Fruit fly (Drosophila melanogaster) whole organism, embryonic: ENCODE measurements around the gene geko.

Experiments used
- Bgb ChIP-seq: fragments of 200-800 bp; sonication (Bioruptor generic); IDR thresholded peaks from 2 replicates; pipeline ENCODE4 v1.3.6; 2022; ENCODE audit warnings: missing biosample characterization, missing genetic modification characterization; ENCODE audit not compliant: partially characterized antibody
- CG10979 ChIP-seq: fragments of 200-800 bp; sonication (Bioruptor generic); optimal IDR thresholded peaks from 2 replicates; lab custom pipeline; 2018; ENCODE audit warnings: missing biosample characterization, mild to moderate bottlenecking, missing genetic modification characterization, moderate library complexity
- CG12219 ChIP-seq: fragments of 200-800 bp; sonication (Bioruptor generic); optimal IDR thresholded peaks from 3 replicates; lab custom pipeline; 2018; ENCODE audit warnings: missing biosample characterization, mild to moderate bottlenecking, missing genetic modification characterization
- CG14710 ChIP-seq: fragments of 200-800 bp; sonication (Bioruptor generic); optimal IDR thresholded peaks from 3 replicates; lab custom pipeline; 2019; ENCODE audit warnings: missing biosample characterization, mild to moderate bottlenecking, missing genetic modification characterization, moderate library complexity
- CG15073 ChIP-seq: fragments of 200-800 bp; sonication (Bioruptor generic); optimal IDR thresholded peaks from 2 replicates; lab custom pipeline; 2016; ENCODE audit warnings: missing biosample characterization, missing genetic modification characterization
- CG15696 ChIP-seq: fragments of 200-800 bp; sonication (Bioruptor generic); optimal IDR thresholded peaks from 2 replicates; lab custom pipeline; 2019; ENCODE audit warnings: missing biosample characterization, mild to moderate bottlenecking, missing genetic modification characterization, moderate library complexity
- CG1603 ChIP-seq: fragments of 200-800 bp; sonication (Bioruptor generic); optimal IDR thresholded peaks from 2 replicates; lab custom pipeline; 2019; ENCODE audit warnings: missing biosample characterization, mild to moderate bottlenecking, missing genetic modification characterization, moderate library complexity
- CG17802 ChIP-seq: fragments of 200-800 bp; sonication (Bioruptor generic); optimal IDR thresholded peaks from 2 replicates; lab custom pipeline; 2018; ENCODE audit warnings: missing biosample characterization, mild to moderate bottlenecking, missing genetic modification characterization, moderate library complexity
- CG2712 ChIP-seq: fragments of 200-800 bp; optimal IDR thresholded peaks from 3 replicates; lab custom pipeline; 2019; ENCODE audit warnings: missing biosample characterization, mild to moderate bottlenecking, missing genetic modification characterization, moderate library complexity
- CG30403 ChIP-seq: fragments of 200-800 bp; sonication (Bioruptor generic); optimal IDR thresholded peaks from 3 replicates; lab custom pipeline; 2016; ENCODE audit warnings: missing biosample characterization, missing genetic modification characterization
- CG32767 ChIP-seq: fragments of 200-800 bp; sonication (Bioruptor generic); IDR thresholded peaks from 2 replicates; pipeline ENCODE4 v1.3.6; 2022; ENCODE audit warnings: missing biosample characterization, missing genetic modification characterization
- CG3726 ChIP-seq: fragments of 200-800 bp; sonication (Bioruptor generic); IDR thresholded peaks from 3 replicates; pipeline ENCODE4, ENCODE4 v1.3.6; 2022; ENCODE audit warnings: missing biosample characterization, missing genetic modification characterization
- CG4424 ChIP-seq: fragments of 200-800 bp; sonication (Bioruptor generic); optimal IDR thresholded peaks from 3 replicates; lab custom pipeline; 2016; ENCODE audit warnings: missing biosample characterization, missing genetic modification characterization
- CG6689 ChIP-seq: fragments of 200-800 bp; sonication (Bioruptor generic); IDR thresholded peaks from 2 replicates; pipeline ENCODE4 v1.3.6; 2022; ENCODE audit warnings: missing biosample characterization, missing genetic modification characterization
- Ets65A ChIP-seq: fragments of 200-800 bp; sonication (Bioruptor generic); peaks from one replicate; lab custom pipeline; 2016; ENCODE audit warnings: missing biosample characterization, missing genetic modification characterization
- Gsc ChIP-seq: fragments of 200-800 bp; sonication (Bioruptor generic); IDR thresholded peaks from 2 replicates; pipeline ENCODE4 v1.3.6; 2022; ENCODE audit warnings: missing biosample characterization, missing genetic modification characterization
- H15 ChIP-seq: fragments of 200-800 bp; sonication (Bioruptor generic); IDR thresholded peaks from 3 replicates; pipeline ENCODE4 v1.3.6; 2022; ENCODE audit warnings: missing biosample characterization, missing genetic modification characterization
- Hey ChIP-seq: fragments of 200-800 bp; sonication (Bioruptor generic); optimal IDR thresholded peaks from 3 replicates; lab custom pipeline; 2018; ENCODE audit warnings: missing biosample characterization, mild to moderate bottlenecking, missing genetic modification characterization
- MTF-1 ChIP-seq: fragments of 200-800 bp; sonication (Bioruptor generic); optimal IDR thresholded peaks from 2 replicates; lab custom pipeline; 2018; ENCODE audit warnings: missing biosample characterization, mild to moderate bottlenecking, missing genetic modification characterization, borderline replicate concordance
- Neu2 ChIP-seq: fragments of 200-800 bp; sonication (Bioruptor generic); optimal IDR thresholded peaks from 3 replicates; lab custom pipeline; 2016; ENCODE audit warnings: missing biosample characterization, missing genetic modification characterization, borderline replicate concordance
- Rfx ChIP-seq: fragments of 200-800 bp; sonication (Bioruptor generic); IDR thresholded peaks from 2 replicates; pipeline ENCODE4 v1.3.6; 2022; ENCODE audit warnings: missing biosample characterization, missing genetic modification characterization
- Side ChIP-seq: fragments of 200-800 bp; sonication (Bioruptor generic); optimal IDR thresholded peaks from 2 replicates; lab custom pipeline; 2016; ENCODE audit warnings: missing biosample characterization, missing genetic modification characterization
- Sry-δ ChIP-seq: fragments of 200-800 bp; sonication (Bioruptor generic); optimal IDR thresholded peaks from 2 replicates; lab custom pipeline; 2016; ENCODE audit warnings: missing biosample characterization, missing genetic modification characterization
- Tbp ChIP-seq: fragments of >200 bp; optimal IDR thresholded peaks from 2 replicates; lab custom pipeline; 2018; ENCODE audit warnings: missing biosample characterization, missing genetic modification characterization
- Trl ChIP-seq, 3 experiments: fragments of >200 bp in 2 of 3; fragments of 200-800 bp in 1 of 3; sonication (Bioruptor generic) in 1 of 3; optimal IDR thresholded peaks; 2 replicates in 1 of 3; 3 replicates in 2 of 3; lab custom pipeline; 2016 to 2017; ENCODE audit warnings: missing biosample characterization in 1 of 3, missing genetic modification characterization in 1 of 3
- Xrp1 ChIP-seq: fragments of 200-800 bp; sonication (Bioruptor generic); IDR thresholded peaks from 2 replicates; pipeline ENCODE4 v1.3.6; 2022; ENCODE audit warnings: missing biosample characterization, missing genetic modification characterization
- al ChIP-seq: fragments of 200-800 bp; sonication (Bioruptor generic); IDR thresholded peaks from 2 replicates; pipeline ENCODE4 v1.3.6; 2022; ENCODE audit warnings: missing biosample characterization, missing genetic modification characterization
- amos ChIP-seq: fragments of 200-800 bp; sonication (Bioruptor generic); IDR thresholded peaks from 2 replicates; pipeline ENCODE4 v1.3.6; 2022; ENCODE audit warnings: missing biosample characterization, missing genetic modification characterization; ENCODE audit not compliant: partially characterized antibody
- bbx ChIP-seq: fragments of 200-800 bp; sonication (Bioruptor generic); IDR thresholded peaks from 2 replicates; pipeline ENCODE4 v1.3.6; 2022; ENCODE audit warnings: missing biosample characterization, missing genetic modification characterization; ENCODE audit not compliant: partially characterized antibody
- cg ChIP-seq: fragments of 200-800 bp; sonication (Bioruptor generic); optimal IDR thresholded peaks from 3 replicates; lab custom pipeline; 2019; ENCODE audit warnings: missing biosample characterization, mild to moderate bottlenecking, missing genetic modification characterization, moderate library complexity
- dan ChIP-seq: fragments of 200-800 bp; sonication (Bioruptor generic); IDR thresholded peaks from 2 replicates; pipeline ENCODE4 v1.3.6; 2022; ENCODE audit warnings: missing biosample characterization, missing genetic modification characterization
- danr ChIP-seq: fragments of 200-800 bp; sonication (Bioruptor generic); IDR thresholded peaks from 2 replicates; pipeline ENCODE4 v1.3.6; 2022; ENCODE audit warnings: missing biosample characterization, missing genetic modification characterization
- disco-r ChIP-seq: fragments of 200-800 bp; sonication (Bioruptor generic); optimal IDR thresholded peaks from 2 replicates; lab custom pipeline; 2016; ENCODE audit warnings: missing biosample characterization, missing genetic modification characterization
- fru ChIP-seq: fragments of >200 bp; optimal IDR thresholded peaks from 2 replicates; lab custom pipeline; 2017
- gem ChIP-seq: fragments of 200-800 bp; sonication (Bioruptor generic); optimal IDR thresholded peaks from 2 replicates; lab custom pipeline; 2019; ENCODE audit warnings: missing biosample characterization, mild to moderate bottlenecking, missing genetic modification characterization, moderate library complexity
- grn ChIP-seq: fragments of 200-800 bp; sonication (Bioruptor generic); optimal IDR thresholded peaks from 3 replicates; lab custom pipeline; 2017; ENCODE audit warnings: missing biosample characterization, missing genetic modification characterization
- hkb ChIP-seq, 2 experiments: fragments of 200-800 bp in 1 of 2; fragments of >200 bp in 1 of 2; sonication (Bioruptor generic) in 1 of 2; IDR thresholded peaks in 1 of 2; optimal IDR thresholded peaks in 1 of 2; 2 replicates each; pipeline versions ENCODE4 v1.3.6 to Lab custom; 2017 to 2022; ENCODE audit warnings: missing biosample characterization in 1 of 2, missing genetic modification characterization in 1 of 2
- ind ChIP-seq: fragments of 200-800 bp; sonication (Bioruptor generic); optimal IDR thresholded peaks from 3 replicates; lab custom pipeline; 2016; ENCODE audit warnings: missing biosample characterization, missing genetic modification characterization
- knrl ChIP-seq: fragments of 200-800 bp; sonication (Bioruptor generic); IDR thresholded peaks from 3 replicates; pipeline ENCODE4 v1.3.6; 2022; ENCODE audit warnings: missing biosample characterization, missing genetic modification characterization; ENCODE audit not compliant: partially characterized antibody
- lola ChIP-seq, 3 experiments: fragments of >200 bp in 2 of 3; fragments of 200-800 bp in 1 of 3; sonication (Bioruptor generic) in 1 of 3; optimal IDR thresholded peaks; 2 replicates each; lab custom pipeline; 2017 to 2019; ENCODE audit warnings: missing biosample characterization in 3 of 3, missing genetic modification characterization in 3 of 3, mild to moderate bottlenecking in 1 of 3, moderate library complexity in 1 of 3
- maf-S ChIP-seq: fragments of 200-800 bp; sonication (Bioruptor generic); optimal IDR thresholded peaks from 2 replicates; lab custom pipeline; 2016; ENCODE audit warnings: missing biosample characterization, missing genetic modification characterization
- oc ChIP-seq: fragments of 200-800 bp; sonication (Bioruptor generic); optimal IDR thresholded peaks from 2 replicates; lab custom pipeline; 2018; ENCODE audit warnings: missing biosample characterization, mild to moderate bottlenecking, missing genetic modification characterization, moderate library complexity
- phol ChIP-seq: fragments of 200-800 bp; sonication (Bioruptor generic); optimal IDR thresholded peaks from 3 replicates; lab custom pipeline; 2018; ENCODE audit warnings: missing biosample characterization, mild to moderate bottlenecking, missing genetic modification characterization, moderate library complexity
- pita ChIP-seq: fragments of 200-800 bp; sonication (Bioruptor generic); optimal IDR thresholded peaks from 2 replicates; lab custom pipeline; 2017; ENCODE audit warnings: missing biosample characterization, mild to moderate bottlenecking, missing genetic modification characterization
- pros ChIP-seq: fragments of 200-800 bp; sonication (Bioruptor generic); optimal IDR thresholded peaks from 3 replicates; lab custom pipeline; 2019; ENCODE audit warnings: missing biosample characterization, mild to moderate bottlenecking, missing genetic modification characterization, moderate library complexity
- row ChIP-seq: fragments of 200-800 bp; sonication (Bioruptor generic); IDR thresholded peaks from 3 replicates; pipeline ENCODE4 v1.3.6; 2022; ENCODE audit warnings: missing biosample characterization, missing genetic modification characterization
- sens ChIP-seq: fragments of 200-800 bp; sonication (Bioruptor generic); peaks from one replicate; lab custom pipeline; 2016; ENCODE audit warnings: missing biosample characterization, missing genetic modification characterization
- sob ChIP-seq: fragments of 200-800 bp; sonication (Bioruptor generic); IDR thresholded peaks from 2 replicates; pipeline ENCODE4 v1.3.6; 2022; ENCODE audit warnings: missing biosample characterization, missing genetic modification characterization
- sr ChIP-seq: fragments of 200-800 bp; sonication (Bioruptor generic); IDR thresholded peaks from 3 replicates; pipeline ENCODE4 v1.3.6; 2022; ENCODE audit warnings: missing biosample characterization, missing genetic modification characterization
- toy ChIP-seq: fragments of 200-800 bp; sonication (Bioruptor generic); IDR thresholded peaks from 2 replicates; pipeline ENCODE4 v1.3.6; 2022; ENCODE audit warnings: missing biosample characterization, missing genetic modification characterization
- trem ChIP-seq: fragments of 200-800 bp; optimal IDR thresholded peaks from 3 replicates; lab custom pipeline; 2019; ENCODE audit warnings: missing biosample characterization, mild to moderate bottlenecking, missing genetic modification characterization, moderate library complexity

The geko gene

DNA sequence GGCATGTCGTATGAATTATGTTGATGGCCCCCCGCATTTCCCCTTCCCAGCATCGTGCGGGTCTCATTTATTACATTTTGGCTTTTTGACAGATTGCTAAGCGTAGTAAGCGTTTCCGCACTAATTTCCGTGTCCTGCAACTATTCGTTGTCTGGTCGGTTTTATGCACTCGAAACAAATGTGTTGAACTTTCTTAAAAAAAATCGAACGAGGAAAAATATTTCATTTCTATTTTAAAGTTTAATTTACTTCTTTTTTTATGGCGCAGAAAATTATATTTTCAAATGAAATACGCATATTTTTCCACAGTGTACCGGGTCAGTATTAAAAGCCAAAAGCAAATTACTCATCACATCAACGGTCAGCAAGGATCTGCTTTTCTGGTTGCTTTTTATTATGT lies 25.6 kb downstream of the geko start:
- no peak for TF ChIP-seq CG12219 (GFP tag; lab: Kevin White, UChicago)
- no peak for TF ChIP-seq hkb (optimal IDR thresholded peaks at IDR 0.05; lab: Kevin White, UChicago)
- no peak for TF ChIP-seq hkb (GFP tag; IDR thresholded peaks at IDR 0.05; lab: Robert Waterston, UW)
- TF ChIP-seq Xrp1 (GFP tag; lab: Robert Waterston, UW): peak; percentile 12; the same call in 1 of the 2 replicates
- no peak for TF ChIP-seq ind (GFP tag; lab: Kevin White, UChicago)
- no peak for TF ChIP-seq CG15073
- no peak for TF ChIP-seq CG17802 (tag; lab: Kevin White, UChicago)
- no peak for TF ChIP-seq H15
- no peak for TF ChIP-seq maf-S (GFP tag; lab: Kevin White, UChicago)
- TF ChIP-seq Rfx (GFP tag; lab: Robert Waterston, UW): no peak
- TF ChIP-seq toy: no peak
- peak; percentile 44 for TF ChIP-seq Ets65A
- no peak for TF ChIP-seq CG30403
- TF ChIP-seq sens (GFP tag; lab: Kevin White, UChicago): peak; percentile 68
- no peak for TF ChIP-seq CG3726
- no peak for TF ChIP-seq grn (GFP tag; lab: Kevin White, UChicago)
- TF ChIP-seq CG4424 (GFP tag; lab: Kevin White, UChicago): no peak
- TF ChIP-seq dan: no peak
- peak; percentile 2 for TF ChIP-seq CG1603 (tag; lab: Kevin White, UChicago)
- no peak for TF ChIP-seq CG10979 (tag; lab: Kevin White, UChicago)
- no peak for TF ChIP-seq disco-r
- TF ChIP-seq Gsc: no peak
- no peak for TF ChIP-seq CG15696 (tag; lab: Kevin White, UChicago)
- TF ChIP-seq al (GFP tag; lab: Robert Waterston, UW): no peak
- no peak for TF ChIP-seq CG32767
- TF ChIP-seq pita (GFP tag; lab: Kevin White, UChicago): no peak
- no peak for TF ChIP-seq lola (GFP tag; optimal IDR thresholded peaks at IDR 0.05; lab: Kevin White, UChicago)
- peak; percentile 26 for TF ChIP-seq gem (tag; lab: Kevin White, UChicago)
- no peak for TF ChIP-seq MTF-1 (GFP tag; lab: Kevin White, UChicago)

DNA sequence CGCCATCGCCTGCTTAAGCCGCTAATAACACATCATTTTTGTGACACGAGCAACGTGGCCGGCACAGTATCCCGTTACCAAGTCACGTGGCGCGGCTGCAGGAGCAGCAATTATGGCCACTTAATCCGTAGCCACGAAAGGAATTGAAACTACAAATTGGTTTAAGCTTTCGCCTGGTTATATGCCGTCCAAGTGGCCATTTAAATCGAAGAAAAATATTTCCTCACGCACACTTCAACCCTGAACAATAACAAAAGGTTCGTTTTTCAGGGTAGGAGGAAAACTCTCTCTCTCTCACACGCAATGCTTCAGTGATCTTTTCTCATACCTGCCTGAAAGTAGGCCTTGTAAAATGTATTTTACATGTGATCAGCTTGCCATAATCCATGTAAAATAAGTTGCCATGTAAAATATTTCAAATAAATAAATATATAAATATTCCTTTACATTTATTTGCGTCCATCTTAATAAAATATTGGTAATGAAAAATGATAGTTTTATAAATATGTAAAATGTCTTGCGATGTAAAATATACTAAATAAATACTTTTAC lies 27.9 kb downstream of the geko start:
- TF ChIP-seq cg (GFP tag; lab: Kevin White, UChicago) (peak; percentile 13), pros (GFP tag; lab: Kevin White, UChicago) (peak; percentile 33), bbx (GFP tag; lab: Robert Waterston, UW) (peak; percentile 38), sens (GFP tag; lab: Kevin White, UChicago) (peak; percentile 74), CG2712 (tag; lab: Kevin White, UChicago) (peak; percentile 7), amos (GFP tag; lab: Robert Waterston, UW) (peak; percentile 61), oc (tag; lab: Kevin White, UChicago) (peak; percentile 6), Tbp (GFP tag; lab: Kevin White, UChicago) (no peak), Neu2 (GFP tag; lab: Kevin White, UChicago) (no peak), row (GFP tag; lab: Robert Waterston, UW) (no peak), trem (tag; lab: Kevin White, UChicago) (peak; percentile 21), sr (no peak), Bgb (GFP tag; lab: Robert Waterston, UW) (peak; percentile 47), pita (GFP tag; lab: Kevin White, UChicago) (peak; percentile 19), fru (lab: Kevin White, UChicago) (no peak), Sry-δ (GFP tag; lab: Kevin White, UChicago) (no peak), sob (GFP tag; lab: Robert Waterston, UW) (no peak), phol (tag; lab: Kevin White, UChicago) (peak; percentile 7), Hey (peak; percentile 37), Trl (optimal IDR thresholded peaks at IDR 0.05; lab: Kevin White, UChicago) (peak; percentile 19 to 35), Trl (GFP tag; optimal IDR thresholded peaks at IDR 0.05; lab: Kevin White, UChicago) (no peak), danr (GFP tag; lab: Robert Waterston, UW) (no peak), CG6689 (GFP tag; lab: Robert Waterston, UW) (0 out of 2 replicates have a peak, but pooled peaks have one; percentile 19), Side (no peak), knrl (GFP tag; lab: Robert Waterston, UW) (0 out of 3 replicates have a peak, but pooled peaks have one; percentile 24), CG14710 (tag; lab: Kevin White, UChicago) (peak; percentile 9)
